Worm (Caenorhabditis elegans) whole organism, dauer: ENCODE results near the gene cmtr-2.

Experiments used
- unc-62 ChIP-seq: sonication (generic microtip); optimal IDR thresholded peaks from 2 replicates; lab custom pipeline; 2017; ENCODE audit warnings: missing biosample characterization, missing genetic modification reagents, missing genetic modification characterization

The cmtr-2 gene

DNA sequence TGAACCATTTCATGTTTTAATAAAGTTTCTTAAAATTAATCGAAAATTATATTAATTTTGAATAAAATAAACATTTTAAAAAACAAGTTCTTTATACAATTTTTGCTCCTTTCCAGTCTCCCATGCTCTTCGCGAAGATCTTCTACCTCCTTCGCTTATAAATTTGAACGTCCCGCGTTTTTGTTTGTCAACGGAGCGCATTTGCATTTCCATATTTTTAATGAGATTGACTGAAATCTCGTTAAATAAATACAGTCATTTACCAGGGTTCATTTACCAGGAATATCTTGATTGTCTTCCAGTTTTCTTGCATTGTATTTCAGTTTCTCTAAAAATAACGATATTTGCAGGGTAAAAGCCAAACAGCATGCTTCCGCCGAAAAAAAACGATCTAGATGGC is at the start of gene cmtr-2:
cmtr-2 (plus strand) TSS at position 351 of the 400 bp plus-strand sequence.
- no peak for TF ChIP-seq unc-62 (GFP tag; lab: Kevin White, UChicago)

DNA sequence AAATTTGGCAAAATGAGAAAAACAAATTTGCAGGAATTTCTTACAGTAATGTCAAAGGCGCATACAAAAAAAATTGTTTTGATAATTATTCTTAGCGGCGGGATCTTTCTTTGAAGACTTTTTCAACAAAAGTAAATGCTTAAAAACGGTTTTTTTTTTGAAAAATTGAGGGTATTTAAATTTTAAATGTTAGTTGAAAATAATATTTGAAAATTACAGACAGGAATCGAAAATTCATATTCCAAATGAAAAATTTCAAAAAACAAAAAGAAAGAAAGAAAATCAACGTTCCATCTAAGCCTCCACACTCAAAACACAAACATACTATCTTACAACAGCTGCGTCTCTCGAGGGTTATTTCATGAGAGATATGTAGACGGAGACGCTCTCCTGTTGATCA is 38.1 kb upstream of the cmtr-2 start:
- no peak for TF ChIP-seq unc-62 (GFP tag; lab: Kevin White, UChicago)

DNA sequence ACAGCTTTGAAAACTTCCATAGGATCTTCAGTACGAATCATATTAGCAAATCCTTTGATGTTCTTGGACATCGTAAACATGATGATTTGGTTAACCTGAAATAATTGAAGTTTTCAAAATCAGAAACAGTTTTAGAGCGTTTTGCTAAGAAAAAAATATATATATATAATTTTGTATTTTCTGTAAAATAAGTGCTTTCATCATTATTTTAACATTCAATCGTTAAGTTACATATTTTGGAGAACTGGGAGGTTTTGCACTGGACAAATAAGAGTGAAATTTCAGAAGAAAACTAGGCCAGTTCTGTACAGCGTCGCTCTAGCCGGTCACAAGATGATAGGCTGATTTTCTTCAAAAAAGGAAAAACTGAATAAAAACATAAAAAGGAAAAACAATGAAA is 36.7 kb upstream of the cmtr-2 start, which contains the start of gene F27B3.6:
F27B3.6 (minus strand) TSS at position 101 of the 400 bp plus-strand sequence.
- no peak for TF ChIP-seq unc-62 (GFP tag; lab: Kevin White, UChicago)

DNA sequence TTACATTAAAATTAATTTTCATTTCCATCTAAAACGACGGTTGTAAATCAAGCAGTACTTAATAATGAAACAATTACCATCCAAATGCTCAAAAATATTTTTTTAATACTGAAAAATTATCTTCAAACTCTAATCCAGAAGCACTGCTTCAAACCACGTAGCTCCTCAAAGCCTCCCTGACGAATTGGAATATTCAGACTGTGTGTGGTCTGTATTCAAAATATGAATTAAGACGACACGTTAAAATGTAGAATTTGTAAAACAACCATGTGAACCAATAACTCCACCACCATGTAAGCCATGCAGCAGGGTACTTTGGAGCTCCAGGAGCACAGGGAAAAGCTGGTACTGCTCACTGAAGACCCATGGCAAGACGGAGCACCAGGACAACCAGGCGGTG is 35.8 kb upstream of the cmtr-2 start, which contains the start of gene F27B3.8:
F27B3.8 (plus strand) TSS at position 301 of the 400 bp plus-strand sequence.
- no peak for TF ChIP-seq unc-62 (GFP tag; lab: Kevin White, UChicago)

DNA sequence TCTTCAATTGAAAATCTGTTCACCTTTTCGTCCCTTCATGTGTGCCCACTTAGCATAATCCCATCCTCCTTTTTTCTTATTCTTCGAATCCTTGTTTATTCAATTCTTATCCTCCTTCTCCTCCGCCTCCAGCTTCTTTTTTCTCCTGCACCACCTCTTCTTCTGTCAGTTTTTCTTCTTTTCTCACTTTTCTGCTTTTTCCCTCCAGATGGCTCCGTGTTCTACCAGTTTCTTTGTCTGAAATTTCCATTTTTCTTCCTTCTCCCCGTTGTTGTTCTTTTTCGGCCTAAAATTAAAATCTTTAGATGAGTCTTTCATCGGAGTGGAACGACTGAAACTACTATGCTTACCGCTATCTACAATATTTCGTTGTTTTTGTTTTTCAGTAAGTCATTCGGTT is 33.6 kb upstream of the cmtr-2 start, which contains the start of gene acr-21:
acr-21 (plus strand) TSS at position 301 of the 400 bp plus-strand sequence.
- TF ChIP-seq unc-62 (GFP tag; lab: Kevin White, UChicago): no peak

DNA sequence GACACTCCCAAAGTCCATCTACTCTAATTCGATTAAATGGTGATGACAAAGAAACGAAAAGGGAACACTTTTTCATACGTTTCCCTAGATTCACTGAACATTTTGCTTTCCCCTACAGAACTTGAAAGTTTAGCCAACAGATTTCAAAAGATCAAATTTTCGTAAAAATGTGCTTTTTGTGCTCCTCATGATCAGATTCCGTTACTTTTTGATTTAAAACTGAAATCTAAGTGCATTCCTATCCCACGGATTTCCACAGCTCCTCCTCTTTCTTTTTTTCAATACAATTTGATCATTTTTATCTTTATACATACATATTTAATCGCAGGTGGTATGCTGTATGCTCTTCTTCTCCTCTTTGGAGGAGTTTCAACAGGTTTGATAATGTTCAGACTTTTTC is 27.6 kb upstream of the cmtr-2 start, which contains the start of gene ddo-3:
ddo-3 (plus strand) TSS at position 301 of the 400 bp plus-strand sequence.
- TF ChIP-seq unc-62 (GFP tag; lab: Kevin White, UChicago): no peak

DNA sequence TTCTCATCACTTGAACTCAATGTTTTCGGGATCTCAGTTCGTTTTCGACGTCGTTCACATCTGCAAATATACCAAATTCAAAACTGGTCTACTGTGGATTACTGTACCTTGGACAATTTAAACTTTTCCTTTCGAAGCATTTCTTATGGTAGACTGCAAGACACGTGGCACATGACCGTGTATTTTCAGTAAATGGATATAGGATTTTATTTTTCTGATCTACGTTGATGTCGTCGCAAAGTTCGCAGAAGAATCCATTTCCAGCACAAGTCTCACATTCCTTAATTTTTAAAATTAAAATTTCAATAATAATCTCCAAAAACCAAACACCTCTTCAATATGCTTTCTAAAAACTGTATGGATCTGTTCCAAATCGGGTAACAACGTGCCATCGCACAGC is 25.7 kb upstream of the cmtr-2 start:
- TF ChIP-seq unc-62 (GFP tag; lab: Kevin White, UChicago): no peak

DNA sequence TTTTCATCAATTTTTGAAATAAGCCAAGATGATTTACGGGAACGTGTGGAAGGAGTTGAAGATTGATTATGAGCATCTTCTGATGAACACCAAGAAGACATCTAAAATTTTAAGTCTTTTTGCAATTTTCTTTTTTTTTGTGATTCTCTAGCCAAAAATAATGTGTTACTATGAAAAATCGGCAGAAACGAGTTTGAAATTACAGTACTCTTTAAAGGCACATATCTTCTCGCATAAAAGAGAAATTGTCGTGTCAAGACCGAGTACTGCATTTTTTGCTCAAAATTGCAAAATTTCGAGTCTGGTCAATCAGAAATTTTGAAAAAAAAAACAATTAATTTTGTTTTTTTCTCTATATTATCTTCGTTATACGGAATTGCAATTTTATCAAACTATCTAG is 23.1 kb upstream of the cmtr-2 start, which contains the start of gene F20H11.1:
F20H11.1 (minus strand) TSS at position 101 of the 400 bp plus-strand sequence.
- TF ChIP-seq unc-62 (GFP tag; lab: Kevin White, UChicago): no peak

DNA sequence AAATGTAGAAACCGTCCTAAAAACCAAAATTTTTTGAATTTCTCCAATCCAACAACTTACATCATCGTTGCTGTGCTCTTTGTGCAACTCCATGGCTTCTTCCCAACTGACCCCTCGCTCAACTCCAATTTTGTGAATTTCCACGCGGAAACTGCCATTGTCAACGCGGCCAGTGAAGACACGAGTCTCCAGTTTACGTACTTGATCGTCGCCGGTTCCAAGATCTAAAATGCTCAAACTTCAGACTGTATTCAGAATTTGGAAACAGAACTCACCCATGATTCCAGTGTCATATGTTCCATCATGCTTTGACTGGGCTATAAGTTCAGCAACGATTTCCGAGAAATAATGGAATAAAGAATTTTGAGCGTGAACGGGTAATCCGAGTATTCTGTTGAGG is 21.1 kb upstream of the cmtr-2 start:
- TF ChIP-seq unc-62 (GFP tag; lab: Kevin White, UChicago): no peak

DNA sequence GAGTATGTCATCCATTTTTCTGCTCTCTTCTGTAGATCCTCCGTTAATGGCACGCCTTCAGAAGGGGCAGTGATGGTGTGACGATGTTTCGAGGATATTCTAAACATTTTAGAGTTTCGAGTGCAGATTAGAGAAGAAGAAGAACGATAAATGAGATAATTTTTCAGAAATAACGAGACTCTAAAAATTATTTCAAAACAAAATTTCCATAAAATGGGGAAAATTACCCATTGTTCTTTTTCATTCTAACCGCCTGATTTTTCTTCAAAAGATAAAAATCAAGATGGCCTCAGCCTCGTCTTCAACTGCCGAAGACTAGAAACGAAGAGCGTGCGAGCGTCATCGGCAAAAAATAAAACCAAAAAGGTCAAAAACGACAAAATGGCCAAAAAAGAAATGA is 14.1 kb upstream of the cmtr-2 start, which contains the start of gene let-765:
let-765 (minus strand) TSS at position 101 of the 400 bp plus-strand sequence.
- no peak for TF ChIP-seq unc-62 (GFP tag; lab: Kevin White, UChicago)

DNA sequence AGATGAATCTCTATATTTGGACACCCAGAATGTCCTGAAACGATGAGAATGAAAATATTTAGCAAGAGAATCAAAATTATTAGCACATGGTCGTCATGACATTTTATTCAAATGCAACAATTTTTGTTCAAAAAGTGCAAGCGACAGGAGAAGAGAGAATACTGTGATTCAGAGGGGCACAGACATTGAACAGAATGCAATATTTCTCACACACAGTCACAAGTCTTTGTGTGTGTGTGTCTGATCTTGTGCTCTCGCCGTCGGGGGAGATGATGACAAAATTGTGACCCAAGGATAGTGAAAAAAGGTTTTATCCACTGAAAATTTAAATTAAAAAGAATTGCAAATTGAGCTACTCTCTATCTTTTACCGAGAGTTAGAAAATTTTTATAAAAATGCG is 12.0 kb upstream of the cmtr-2 start:
- no peak for TF ChIP-seq unc-62 (GFP tag; lab: Kevin White, UChicago)

DNA sequence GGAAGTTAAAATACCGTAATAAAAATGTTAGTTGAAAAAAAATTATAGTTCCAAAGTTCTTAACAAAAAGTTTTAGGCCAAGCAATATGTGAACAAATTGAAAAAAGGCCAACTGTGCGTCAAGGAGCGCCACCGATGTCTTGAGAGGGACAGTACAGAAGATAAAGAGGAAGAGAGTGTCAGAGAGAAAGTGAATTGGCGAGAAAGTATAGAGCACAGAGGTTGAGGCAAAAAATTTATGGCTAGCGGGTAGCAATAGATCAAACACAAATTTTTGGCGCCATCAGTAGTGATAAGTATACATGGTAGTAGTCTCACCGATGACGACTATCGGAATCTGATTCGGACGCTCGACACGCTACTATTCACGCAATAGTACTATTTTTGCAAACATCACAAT is 10.9 kb upstream of the cmtr-2 start:
- TF ChIP-seq unc-62 (GFP tag; lab: Kevin White, UChicago): no peak

DNA sequence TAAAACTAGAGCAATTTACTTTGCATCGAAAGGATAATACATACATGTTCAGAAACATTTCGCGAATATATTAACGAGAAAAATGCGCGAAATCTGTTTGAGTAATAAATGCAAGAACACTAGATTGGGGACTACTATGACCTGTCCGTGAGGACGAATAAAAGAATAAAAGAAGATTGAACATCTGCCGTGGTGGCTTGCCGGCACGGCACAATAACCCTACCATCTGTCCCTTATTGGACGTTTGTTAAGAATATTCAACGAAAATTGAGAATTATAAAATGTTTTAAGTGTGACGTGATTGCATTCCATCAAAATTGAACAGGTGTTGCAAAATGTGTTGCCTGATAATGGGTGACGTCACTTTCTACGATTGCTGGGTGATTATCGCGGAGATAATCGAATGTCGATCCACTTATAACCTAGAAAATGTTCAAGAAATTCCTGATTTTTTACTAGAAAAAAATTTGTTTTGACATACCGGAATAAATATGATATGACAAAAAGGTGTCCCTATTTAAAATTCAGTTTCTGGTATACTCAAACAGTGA is 9.7 kb upstream of the cmtr-2 start:
- no peak for TF ChIP-seq unc-62 (GFP tag; lab: Kevin White, UChicago)

DNA sequence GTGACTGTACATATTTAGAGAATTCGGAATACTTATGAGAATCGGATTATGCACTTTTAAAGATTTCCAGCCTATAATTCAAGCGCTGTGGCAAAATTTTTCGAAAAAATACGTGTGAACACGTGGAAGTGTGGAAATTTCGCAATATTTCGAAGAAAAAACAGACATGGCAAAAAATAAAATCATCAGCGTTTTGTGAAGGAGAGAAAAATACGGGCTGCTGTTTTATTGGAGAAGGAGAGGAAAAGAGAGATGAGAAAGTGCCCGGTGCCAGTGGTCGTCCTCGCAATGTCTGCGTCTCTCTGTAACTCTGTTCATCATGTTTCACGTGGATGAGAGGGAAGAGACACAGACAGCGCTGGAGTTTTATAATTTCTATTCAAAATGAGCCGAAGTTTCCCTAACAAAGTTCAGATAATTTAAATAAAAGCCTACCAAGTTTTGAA is 9.2 kb upstream of the cmtr-2 start:
- no peak for TF ChIP-seq unc-62 (GFP tag; lab: Kevin White, UChicago)

DNA sequence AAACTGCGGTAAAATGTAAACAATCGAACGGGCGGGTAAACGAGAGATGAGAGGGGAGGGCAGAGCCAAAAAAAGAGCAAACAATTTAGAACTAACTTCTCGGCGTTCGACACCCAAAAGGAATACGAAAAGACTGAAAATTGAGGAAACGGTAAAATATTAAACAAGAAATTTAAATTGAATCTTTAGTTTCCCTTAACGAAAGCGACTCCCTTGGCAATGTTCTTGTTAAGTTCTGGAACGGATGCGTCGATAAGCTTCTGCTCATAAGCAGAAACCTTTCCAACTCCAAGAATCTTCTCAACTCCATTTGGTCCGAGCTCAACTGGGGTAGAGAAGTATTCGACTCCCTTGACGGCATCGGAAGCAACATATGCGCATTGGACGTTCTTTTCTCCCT is 8.6 kb upstream of the cmtr-2 start:
- no peak for TF ChIP-seq unc-62 (GFP tag; lab: Kevin White, UChicago)

DNA sequence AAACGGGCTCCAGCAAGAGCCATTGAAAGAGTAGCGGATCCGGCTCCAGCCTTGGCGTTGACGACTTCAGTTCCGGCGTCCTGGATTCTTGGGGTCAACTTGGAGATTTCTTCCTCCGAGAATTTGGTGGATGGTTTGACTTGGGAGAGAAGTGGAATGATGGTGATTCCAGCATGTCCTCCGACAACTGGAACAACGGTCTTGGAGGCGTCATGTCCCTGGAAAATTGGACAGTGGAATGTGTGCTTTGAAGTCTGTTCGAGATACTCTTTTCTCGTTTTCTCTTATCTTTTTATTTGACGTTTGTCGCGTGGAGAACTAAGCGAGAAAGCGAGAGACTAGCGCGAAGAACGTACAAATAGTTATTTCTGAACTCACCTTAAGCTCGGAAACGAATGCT is 8.1 kb upstream of the cmtr-2 start:
- TF ChIP-seq unc-62 (GFP tag; lab: Kevin White, UChicago): no peak

DNA sequence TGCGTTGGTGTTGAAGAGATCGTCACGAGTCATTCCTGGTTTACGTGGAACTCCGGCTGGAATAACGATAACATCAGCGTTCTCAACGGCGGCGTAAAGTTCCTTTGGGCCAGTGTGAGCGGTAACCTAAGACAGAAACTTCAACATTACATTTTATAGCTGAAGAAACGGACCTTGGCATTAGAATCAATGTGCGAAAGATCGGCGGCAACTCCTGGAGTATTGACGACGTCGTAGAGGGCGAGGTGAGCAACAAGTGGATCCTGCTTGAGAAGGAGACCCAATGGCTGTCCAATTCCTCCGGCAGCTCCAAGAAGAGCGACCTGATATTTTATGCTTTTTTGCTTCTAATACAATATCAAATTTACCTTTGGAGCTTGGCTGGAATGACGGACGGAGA is 7.6 kb upstream of the cmtr-2 start:
- no peak for TF ChIP-seq unc-62 (GFP tag; lab: Kevin White, UChicago)
